ENCODE assay signal across 1 fruit fly cellular context in the genomic region with DNA sequence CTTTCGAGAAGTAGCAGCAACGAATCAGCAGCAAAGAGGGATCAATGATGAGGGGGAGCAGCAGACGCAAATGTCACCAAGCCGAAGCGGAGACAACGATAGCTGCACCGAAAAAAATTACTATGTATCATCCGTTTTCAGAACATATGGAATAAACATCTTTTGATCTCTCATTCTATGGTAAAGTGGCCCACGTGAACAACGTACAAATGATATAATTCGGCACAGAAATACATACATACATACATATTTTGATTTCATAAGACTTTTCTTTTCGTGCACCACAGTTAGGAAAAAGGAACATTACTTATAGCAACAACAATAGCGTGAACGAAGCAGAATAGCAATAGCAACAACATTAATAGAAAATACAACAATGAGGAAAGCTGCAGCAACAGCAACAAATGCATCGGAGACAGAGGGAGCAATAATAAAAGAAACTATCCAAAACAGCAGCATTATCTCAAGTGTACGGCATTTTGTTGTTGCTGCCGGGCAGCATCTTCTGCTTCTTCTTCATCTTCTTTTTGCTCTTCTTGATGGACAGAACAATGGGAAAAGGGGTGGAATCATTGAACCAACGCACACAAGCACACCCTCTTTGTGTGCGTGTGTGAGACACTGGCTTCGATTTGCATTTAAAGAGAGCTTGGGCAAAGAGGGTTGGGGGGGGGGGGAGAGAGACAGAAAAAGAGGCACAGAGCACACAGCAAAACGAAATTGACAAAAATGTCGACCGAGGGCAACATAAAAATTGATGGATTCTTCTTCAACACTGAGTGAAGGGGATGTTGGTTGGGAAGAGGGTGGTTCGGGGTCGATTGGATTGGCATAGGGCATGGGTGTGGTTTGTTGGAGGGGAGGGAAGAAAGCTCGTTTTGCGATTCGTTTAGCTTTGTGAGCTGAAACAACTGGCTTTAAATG.
TF ChIP-seq lines count a peak whose summit lies in the region.

No protein-coding gene starts in this region.

TF ChIP-seq in whole organism, embryonic, 481 proteins besides CTCF, POLR2A, EP300 and RAD21 (continued from another document):
- TF ChIP-seq CG4617 (GFP tag; optimal IDR thresholded peaks at IDR 0.05; lab: Kevin White, UChicago; ENCODE audit: borderline replicate concordance) (peak; percentile 7), CG3407 (GFP tag; optimal IDR thresholded peaks at IDR 0.05; lab: Kevin White, UChicago) (peak; percentile 56), CG34422 (GFP tag; IDR thresholded peaks at IDR 0.05; lab: Robert Waterston, UW) (peak; percentile 53; the same call in 1 of the 3 replicates), CG10654 (GFP tag; optimal IDR thresholded peaks at IDR 0.05; lab: Kevin White, UChicago) (peak; percentile 44), zf30C (GFP tag; optimal IDR thresholded peaks at IDR 0.05; lab: Kevin White, UChicago) (peak; percentile 60), CG15696 (tag; optimal IDR thresholded peaks at IDR 0.05; lab: Kevin White, UChicago) (peak; percentile 56), CG32772 (GFP tag; IDR thresholded peaks at IDR 0.05; lab: Robert Waterston, UW) (peak; percentile 42; the same call in 1 of the 2 replicates), pita (GFP tag; optimal IDR thresholded peaks at IDR 0.05; lab: Kevin White, UChicago) (no peak), psq (GFP tag; optimal IDR thresholded peaks at IDR 0.05; lab: Kevin White, UChicago) (no peak), NK7.1 (GFP tag; optimal IDR thresholded peaks at IDR 0.05; lab: Kevin White, UChicago) (peak; percentile 33), rib (GFP tag; IDR thresholded peaks at IDR 0.05; lab: Robert Waterston, UW) (no peak), Bteb2 (GFP tag; optimal IDR thresholded peaks at IDR 0.05; lab: Kevin White, UChicago) (no peak), tll (GFP tag; optimal IDR thresholded peaks at IDR 0.05; lab: Kevin White, UChicago) (no peak), dm (GFP tag; optimal IDR thresholded peaks at IDR 0.05; lab: Kevin White, UChicago) (peak; percentile 37), bowl (GFP tag; IDR thresholded peaks at IDR 0.05; lab: Robert Waterston, UW) (no peak), CG13775 (GFP tag; optimal IDR thresholded peaks at IDR 0.05; lab: Kevin White, UChicago) (peak; percentile 48), Usf (GFP tag; optimal IDR thresholded peaks at IDR 0.05; lab: Kevin White, UChicago) (peak; percentile 43), kah (GFP tag; optimal IDR thresholded peaks at IDR 0.05; lab: Kevin White, UChicago) (no peak), ftz-f1 (GFP tag; optimal IDR thresholded peaks at IDR 0.05; lab: Kevin White, UChicago) (no peak), tgo (GFP tag; IDR thresholded peaks at IDR 0.05; lab: Robert Waterston, UW) (peak; percentile 55; the same call in 1 of the 3 replicates), abd-A (tag; optimal IDR thresholded peaks at IDR 0.05; lab: Kevin White, UChicago) (peak; percentile 97), Adf1 (GFP tag; IDR thresholded peaks at IDR 0.05; lab: Robert Waterston, UW) (no peak), trh (GFP tag; optimal IDR thresholded peaks at IDR 0.05; lab: Kevin White, UChicago) (peak; percentile 37), CG6272 (GFP tag; IDR thresholded peaks at IDR 0.05; lab: Robert Waterston, UW) (no peak), lmd (GFP tag; IDR thresholded peaks at IDR 0.05; lab: Robert Waterston, UW) (peak; percentile 69; the same call in 1 of the 2 replicates), Sin3A (optimal IDR thresholded peaks at IDR 0.05; lab: Kevin White, UChicago) (no peak), fu2 (GFP tag; optimal IDR thresholded peaks at IDR 0.05; lab: Kevin White, UChicago) (no peak), Deaf1 (tag; optimal IDR thresholded peaks at IDR 0.05; lab: Kevin White, UChicago) (no peak), ind (GFP tag; optimal IDR thresholded peaks at IDR 0.05; lab: Kevin White, UChicago) (peak; percentile 34), mld (GFP tag; IDR thresholded peaks at IDR 0.05; lab: Robert Waterston, UW; ENCODE audit: partially characterized antibody) (no peak), hbn (GFP tag; IDR thresholded peaks at IDR 0.05; lab: Robert Waterston, UW; ENCODE audit: partially characterized antibody) (no peak), CG7987 (GFP tag; optimal IDR thresholded peaks at IDR 0.05; lab: Kevin White, UChicago) (no peak), disco-r (GFP tag; optimal IDR thresholded peaks at IDR 0.05; lab: Kevin White, UChicago) (peak; percentile 25), ara (GFP tag; IDR thresholded peaks at IDR 0.05; lab: Robert Waterston, UW) (peak; percentile 59), CG34376 (GFP tag; optimal IDR thresholded peaks at IDR 0.05; lab: Kevin White, UChicago) (no peak), CG12942 (GFP tag; optimal IDR thresholded peaks at IDR 0.05; lab: Kevin White, UChicago) (peak; percentile 27), ken (GFP tag; IDR thresholded peaks at IDR 0.05; lab: Robert Waterston, UW) (peak; percentile 29; the same call in 1 of the 3 replicates), Ssrp (tag; optimal IDR thresholded peaks at IDR 0.05; lab: Kevin White, UChicago) (peak; percentile 67), mam (GFP tag; optimal IDR thresholded peaks at IDR 0.05; lab: Kevin White, UChicago) (peak; percentile 37), CG5180 (GFP tag; optimal IDR thresholded peaks at IDR 0.05; lab: Kevin White, UChicago) (no peak), CG4424 (GFP tag; optimal IDR thresholded peaks at IDR 0.05; lab: Kevin White, UChicago) (peak; percentile 77), oc (tag; optimal IDR thresholded peaks at IDR 0.05; lab: Kevin White, UChicago) (no peak), Stat92E (GFP tag; optimal IDR thresholded peaks at IDR 0.05; lab: Kevin White, UChicago) (peak in 1 of 3 experiments; percentile 30), CG30020 (tag; optimal IDR thresholded peaks at IDR 0.05; lab: Kevin White, UChicago) (no peak), CG18011 (GFP tag; optimal IDR thresholded peaks at IDR 0.05; lab: Kevin White, UChicago) (no peak), CG3838 (GFP tag; optimal IDR thresholded peaks at IDR 0.05; lab: Kevin White, UChicago) (no peak), z (GFP tag; IDR thresholded peaks at IDR 0.05; lab: Robert Waterston, UW) (no peak), CG3281 (GFP tag; optimal IDR thresholded peaks at IDR 0.05; lab: Kevin White, UChicago) (peak; percentile 2), nmo (GFP tag; optimal IDR thresholded peaks at IDR 0.05; lab: Kevin White, UChicago) (peak; percentile 81), Drgx (GFP tag; IDR thresholded peaks at IDR 0.05; lab: Robert Waterston, UW) (peak; percentile 66), h (optimal IDR thresholded peaks at IDR 0.05; lab: Kevin White, UChicago) (no peak), chm (GFP tag; IDR thresholded peaks at IDR 0.05; lab: Robert Waterston, UW) (no peak; the same call in 1 of the 2 replicates), HLH54F (GFP tag; optimal IDR thresholded peaks at IDR 0.05; lab: Kevin White, UChicago) (no peak), CG4707 (GFP tag; optimal IDR thresholded peaks at IDR 0.05; lab: Kevin White, UChicago) (peak; percentile 37), gsb (GFP tag; IDR thresholded peaks at IDR 0.05; lab: Robert Waterston, UW) (no peak), CG4360 (GFP tag; IDR thresholded peaks at IDR 0.05; lab: Robert Waterston, UW) (peak; percentile 79), CG1647 (GFP tag; optimal IDR thresholded peaks at IDR 0.05; lab: Kevin White, UChicago) (peak; percentile 52), Awh (GFP tag; IDR thresholded peaks at IDR 0.05; lab: Robert Waterston, UW) (no peak), fd64A (GFP tag; optimal IDR thresholded peaks at IDR 0.05; lab: Kevin White, UChicago) (peak; percentile 20), Rfx (GFP tag; IDR thresholded peaks at IDR 0.05; lab: Robert Waterston, UW) (no peak), CG15601 (tag; optimal IDR thresholded peaks at IDR 0.05; lab: Kevin White, UChicago) (peak; percentile 64), emc (GFP tag; optimal IDR thresholded peaks at IDR 0.05; lab: Kevin White, UChicago) (no peak), Meics (GFP tag; optimal IDR thresholded peaks at IDR 0.05; lab: Kevin White, UChicago) (peak; percentile 29), CG5953 (GFP tag; IDR thresholded peaks at IDR 0.05; lab: Robert Waterston, UW) (no peak), CG10959 (GFP tag; IDR thresholded peaks at IDR 0.05; lab: Robert Waterston, UW) (peak; percentile 58; the same call in 1 of the 2 replicates), cad (GFP tag; optimal IDR thresholded peaks at IDR 0.05; lab: Kevin White, UChicago) (no peak), CG15479 (GFP tag; optimal IDR thresholded peaks at IDR 0.05; lab: Kevin White, UChicago) (no peak), CG9437 (GFP tag; optimal IDR thresholded peaks at IDR 0.05; lab: Kevin White, UChicago) (peak; percentile 39)
